Worm (Caenorhabditis elegans) whole organism, L4 larva: ENCODE results near the gene set-20.

Source experiments
- aly-2 ChIP-seq: sonication (generic microtip); optimal IDR thresholded peaks from 2 replicates; lab custom pipeline; 2018; ENCODE audit warnings: missing biosample characterization, missing genetic modification characterization
- jun-1 ChIP-seq: fragments of 150-350 bp; optimal IDR thresholded peaks from 2 replicates; lab custom pipeline; 2014; ENCODE audit warnings: missing biosample characterization, missing genetic modification reagents, missing genetic modification characterization
- lir-3 ChIP-seq: sonication (generic microtip); optimal IDR thresholded peaks from 2 replicates; lab custom pipeline; 2016; ENCODE audit warnings: mild to moderate bottlenecking, missing genetic modification characterization, missing compliant biosample characterization
- mes-2 ChIP-seq: sonication (generic microtip); optimal IDR thresholded peaks from 2 replicates; lab custom pipeline; 2016; ENCODE audit warnings: missing genotype, mild to moderate bottlenecking, missing genetic modification characterization, missing compliant biosample characterization; ENCODE audit not compliant: poor library complexity, severe bottlenecking
- pha-4 ChIP-seq, 2 experiments: fragments of 150-350 bp in 1 of 2; fragments of 200-800 bp in 1 of 2; sonication (Bioruptor generic) in 1 of 2; IDR thresholded peaks in 1 of 2; optimal IDR thresholded peaks in 1 of 2; 2 replicates each; pipeline versions ENCODE4 v1.3.6 to Lab custom; 2014 to 2022; ENCODE audit warnings: missing genetic modification characterization in 2 of 2, missing genetic modification reagents in 2 of 2, missing biosample characterization in 1 of 2, missing compliant biosample characterization in 1 of 2
- ztf-11 ChIP-seq: fragments of 150-350 bp; optimal IDR thresholded peaks from 2 replicates; lab custom pipeline; 2014; ENCODE audit warnings: missing biosample characterization, missing genetic modification characterization

ce11 chrX:5631626-5632025 lies 54.3 kb downstream of the set-20 start, which contains the start of gene T22B7.8:
- no peak for TF ChIP-seq aly-2
- TF ChIP-seq mes-2 (tag; lab: Kevin White, UChicago), result no peak
- TF ChIP-seq ztf-11 (tag; lab: Kevin White, UChicago), result no peak
- no peak for TF ChIP-seq lir-3 (tag; lab: Kevin White, UChicago)
- no peak for TF ChIP-seq pha-4 (GFP tag; IDR thresholded peaks at IDR 0.05; lab: Robert Waterston, UW)
- no peak for TF ChIP-seq pha-4 (tag; optimal IDR thresholded peaks at IDR 0.05; lab: Kevin White, UChicago)
- TF ChIP-seq jun-1 (tag; lab: Kevin White, UChicago), result no peak
